Fruit fly (Drosophila melanogaster) whole organism, embryonic: Measurements from ENCODE around the gene Wdfy2.

Experiments used
- CG10209 ChIP-seq: fragments of 200-800 bp; sonication (Bioruptor generic); optimal IDR thresholded peaks from 3 replicates; lab custom pipeline; 2017; ENCODE audit warnings: missing biosample characterization, mild to moderate bottlenecking, missing genetic modification characterization, missing genetic modification reagents
- CG10431 ChIP-seq: fragments of 200-800 bp; sonication (Bioruptor generic); optimal IDR thresholded peaks from 3 replicates; lab custom pipeline; 2018; ENCODE audit warnings: missing biosample characterization, mild to moderate bottlenecking, missing genetic modification characterization
- CG11504 ChIP-seq: fragments of 200-800 bp; sonication (Bioruptor generic); optimal IDR thresholded peaks from 3 replicates; lab custom pipeline; 2019; ENCODE audit warnings: missing biosample characterization, mild to moderate bottlenecking, missing genetic modification characterization, moderate library complexity
- CG13123 ChIP-seq: fragments of 200-800 bp; sonication (Bioruptor generic); optimal IDR thresholded peaks from 2 replicates; lab custom pipeline; 2016; ENCODE audit warnings: missing biosample characterization, missing genetic modification characterization
- CG18011 ChIP-seq: fragments of 200-800 bp; sonication (Bioruptor generic); optimal IDR thresholded peaks from 2 replicates; lab custom pipeline; 2017; ENCODE audit warnings: missing biosample characterization, missing genetic modification characterization, mild to moderate bottlenecking, moderate library complexity, missing genotype
- CG2712 ChIP-seq: fragments of 200-800 bp; optimal IDR thresholded peaks from 3 replicates; lab custom pipeline; 2019; ENCODE audit warnings: missing biosample characterization, mild to moderate bottlenecking, missing genetic modification characterization, moderate library complexity
- CG32532 ChIP-seq: fragments of 200-800 bp; sonication (Bioruptor generic); IDR thresholded peaks from 2 replicates; pipeline ENCODE4 v1.3.6; 2022; ENCODE audit warnings: missing biosample characterization, missing genetic modification characterization
- CG32772 ChIP-seq: fragments of 200-800 bp; sonication (Bioruptor generic); IDR thresholded peaks from 2 replicates; pipeline ENCODE4 v1.3.6; 2022; ENCODE audit warnings: missing biosample characterization, missing genetic modification characterization
- CG3726 ChIP-seq: fragments of 200-800 bp; sonication (Bioruptor generic); IDR thresholded peaks from 3 replicates; pipeline ENCODE4, ENCODE4 v1.3.6; 2022; ENCODE audit warnings: missing biosample characterization, missing genetic modification characterization
- CG3995 ChIP-seq: fragments of 200-800 bp; sonication (Bioruptor generic); optimal IDR thresholded peaks from 3 replicates; lab custom pipeline; 2016; ENCODE audit warnings: missing biosample characterization, missing genetic modification characterization
- CG4424 ChIP-seq: fragments of 200-800 bp; sonication (Bioruptor generic); optimal IDR thresholded peaks from 3 replicates; lab custom pipeline; 2016; ENCODE audit warnings: missing biosample characterization, missing genetic modification characterization
- CG4617 ChIP-seq: fragments of 200-800 bp; sonication (Bioruptor generic); optimal IDR thresholded peaks from 3 replicates; lab custom pipeline; 2016; ENCODE audit warnings: missing biosample characterization, missing genetic modification characterization, borderline replicate concordance
- CG7357 ChIP-seq: fragments of 200-800 bp; sonication (Bioruptor generic); IDR thresholded peaks from 3 replicates; pipeline ENCODE4 v1.3.6; 2022; ENCODE audit warnings: missing biosample characterization, missing genetic modification characterization
- CG7372 ChIP-seq: fragments of 200-800 bp; sonication (Bioruptor generic); IDR thresholded peaks from 2 replicates; pipeline ENCODE4 v1.3.6; 2022; ENCODE audit warnings: missing biosample characterization, missing genetic modification characterization
- CG8089 ChIP-seq: fragments of 200-800 bp; sonication (Bioruptor generic); optimal IDR thresholded peaks from 3 replicates; lab custom pipeline; 2016; ENCODE audit warnings: missing biosample characterization, missing genetic modification characterization
- CG8281 ChIP-seq: fragments of 200-800 bp; sonication (Bioruptor generic); optimal IDR thresholded peaks from 2 replicates; lab custom pipeline; 2018; ENCODE audit warnings: missing biosample characterization, mild to moderate bottlenecking, missing genetic modification characterization, moderate library complexity
- CG8290 ChIP-seq, 3 experiments: fragments of 200-800 bp; sonication (Bioruptor generic); optimal IDR thresholded peaks; 2 replicates each; lab custom pipeline; 2016 to 2019; ENCODE audit warnings: missing biosample characterization in 3 of 3, missing genetic modification characterization in 3 of 3, mild to moderate bottlenecking in 2 of 3, moderate library complexity in 1 of 3
- CG8944 ChIP-seq: fragments of 200-800 bp; sonication (Bioruptor generic); optimal IDR thresholded peaks from 3 replicates; lab custom pipeline; 2016; ENCODE audit warnings: missing biosample characterization, missing genetic modification characterization
- CkIIα-i1 ChIP-seq: fragments of 200-800 bp; sonication (Bioruptor generic); IDR thresholded peaks from 2 replicates; pipeline ENCODE4 v1.3.6; 2022; ENCODE audit warnings: missing biosample characterization, missing genetic modification characterization
- Dref ChIP-seq: fragments of 200-800 bp; sonication (Bioruptor generic); IDR thresholded peaks from 2 replicates; pipeline ENCODE4 v1.3.6; 2022; ENCODE audit warnings: missing biosample characterization, missing genetic modification characterization
- Fer2 ChIP-seq: fragments of 200-800 bp; sonication (Bioruptor generic); optimal IDR thresholded peaks from 2 replicates; lab custom pipeline; 2018; ENCODE audit warnings: missing biosample characterization, mild to moderate bottlenecking, missing genetic modification characterization, moderate library complexity
- Fer3 ChIP-seq: fragments of 200-800 bp; sonication (Bioruptor generic); optimal IDR thresholded peaks from 2 replicates; lab custom pipeline; 2018; ENCODE audit warnings: missing biosample characterization, mild to moderate bottlenecking, missing genetic modification characterization, moderate library complexity
- GATAe ChIP-seq: fragments of 200-800 bp; sonication (Bioruptor generic); conservative IDR thresholded peaks from 2 replicates; pipeline ENCODE4 v1.3.6; 2022; ENCODE audit warnings: missing biosample characterization, missing genetic modification characterization
- HLH3B ChIP-seq: fragments of 200-800 bp; sonication (Bioruptor generic); IDR thresholded peaks from 2 replicates; pipeline ENCODE4 v1.3.6; 2022; ENCODE audit warnings: missing biosample characterization, missing genetic modification characterization
- Hr3 ChIP-seq: fragments of 200-800 bp; sonication (Bioruptor generic); optimal IDR thresholded peaks from 3 replicates; lab custom pipeline; 2016; ENCODE audit warnings: missing biosample characterization, missing genetic modification characterization
- Lim3 ChIP-seq: fragments of 200-800 bp; sonication (Bioruptor generic); IDR thresholded peaks from 2 replicates; pipeline ENCODE4 v1.3.6; 2022; ENCODE audit warnings: missing biosample characterization, missing genetic modification characterization
- Mes4 ChIP-seq: fragments of 200-800 bp; sonication (Bioruptor generic); optimal IDR thresholded peaks from 2 replicates; lab custom pipeline; 2016; ENCODE audit warnings: missing biosample characterization, missing genetic modification characterization
- NC2β ChIP-seq: fragments of 200-800 bp; sonication (Bioruptor generic); optimal IDR thresholded peaks from 2 replicates; lab custom pipeline; 2016; ENCODE audit warnings: missing biosample characterization, missing genetic modification characterization
- Scr ChIP-seq: fragments of 200-800 bp; sonication (Bioruptor generic); IDR thresholded peaks from 2 replicates; pipeline ENCODE4 v1.3.6; 2022; ENCODE audit warnings: missing biosample characterization, missing genetic modification characterization; ENCODE audit not compliant: partially characterized antibody
- Usf ChIP-seq: fragments of 200-800 bp; sonication (Bioruptor generic); optimal IDR thresholded peaks from 2 replicates; lab custom pipeline; 2017; ENCODE audit warnings: missing genotype, missing biosample characterization, missing genetic modification characterization
- cg ChIP-seq: fragments of 200-800 bp; sonication (Bioruptor generic); optimal IDR thresholded peaks from 3 replicates; lab custom pipeline; 2019; ENCODE audit warnings: missing biosample characterization, mild to moderate bottlenecking, missing genetic modification characterization, moderate library complexity
- chif ChIP-seq, 2 experiments: fragments of 200-800 bp; sonication (Bioruptor generic); optimal IDR thresholded peaks; 3 replicates each; lab custom pipeline; 2016; ENCODE audit warnings: missing biosample characterization in 2 of 2, missing genetic modification characterization in 2 of 2
- dimm ChIP-seq: fragments of 200-800 bp; sonication (Bioruptor generic); IDR thresholded peaks from 2 replicates; pipeline ENCODE4 v1.3.6; 2022; ENCODE audit warnings: missing biosample characterization, missing genetic modification characterization
- dysf ChIP-seq: fragments of 200-800 bp; sonication (Bioruptor generic); IDR thresholded peaks from 3 replicates; pipeline ENCODE4 v1.3.6; 2022; ENCODE audit warnings: missing biosample characterization, missing genetic modification characterization
- eve ChIP-seq, 2 experiments: fragments of >200 bp; optimal IDR thresholded peaks; 2 replicates each; lab custom pipeline; 2017; ENCODE audit warnings: missing biosample characterization in 2 of 2, missing genetic modification characterization in 2 of 2
- fd102C ChIP-seq: fragments of 200-800 bp; sonication (Bioruptor generic); optimal IDR thresholded peaks from 2 replicates; lab custom pipeline; 2018; ENCODE audit warnings: missing biosample characterization, mild to moderate bottlenecking, missing genetic modification characterization, moderate library complexity
- gro ChIP-seq: fragments of 200-800 bp; sonication (Bioruptor generic); optimal IDR thresholded peaks from 2 replicates; lab custom pipeline; 2016; ENCODE audit warnings: missing biosample characterization, missing genetic modification characterization
- gt ChIP-seq: fragments of 200-800 bp; sonication (Bioruptor generic); IDR thresholded peaks from 2 replicates; pipeline ENCODE4 v1.3.6; 2022; ENCODE audit warnings: missing biosample characterization, missing genetic modification characterization
- hth ChIP-seq: fragments of >200 bp; optimal IDR thresholded peaks from 2 replicates; lab custom pipeline; 2017; ENCODE audit warnings: inconsistent platforms
- otp ChIP-seq: fragments of 200-800 bp; sonication (Bioruptor generic); IDR thresholded peaks from 3 replicates; pipeline ENCODE4, ENCODE4 v1.3.6; 2022; ENCODE audit warnings: missing biosample characterization, missing genetic modification characterization
- rib ChIP-seq: fragments of 200-800 bp; sonication (Bioruptor generic); IDR thresholded peaks from 2 replicates; pipeline ENCODE4 v1.3.6; 2022; ENCODE audit warnings: missing biosample characterization, missing genetic modification characterization
- ro ChIP-seq: fragments of 200-800 bp; sonication (Bioruptor generic); IDR thresholded peaks from 2 replicates; pipeline ENCODE4 v1.3.6; 2022; ENCODE audit warnings: missing biosample characterization, missing genetic modification characterization
- row ChIP-seq: fragments of 200-800 bp; sonication (Bioruptor generic); IDR thresholded peaks from 3 replicates; pipeline ENCODE4 v1.3.6; 2022; ENCODE audit warnings: missing biosample characterization, missing genetic modification characterization
- run ChIP-seq: fragments of 200-800 bp; sonication (Bioruptor generic); optimal IDR thresholded peaks from 3 replicates; lab custom pipeline; 2018; ENCODE audit warnings: missing biosample characterization, mild to moderate bottlenecking, missing genetic modification characterization
- seq ChIP-seq: fragments of 200-800 bp; sonication (Bioruptor generic); IDR thresholded peaks from 2 replicates; pipeline ENCODE4 v1.3.6; 2022; ENCODE audit warnings: missing biosample characterization, missing genetic modification characterization
- sob ChIP-seq: fragments of 200-800 bp; sonication (Bioruptor generic); IDR thresholded peaks from 2 replicates; pipeline ENCODE4 v1.3.6; 2022; ENCODE audit warnings: missing biosample characterization, missing genetic modification characterization
- tap ChIP-seq: fragments of 200-800 bp; optimal IDR thresholded peaks from 3 replicates; lab custom pipeline; 2019; ENCODE audit warnings: missing biosample characterization, mild to moderate bottlenecking, missing genetic modification characterization, moderate library complexity
- tgo ChIP-seq: fragments of 200-800 bp; sonication (Bioruptor generic); IDR thresholded peaks from 3 replicates; pipeline ENCODE4 v1.3.6; 2022; ENCODE audit warnings: missing biosample characterization, missing genetic modification characterization
- toy ChIP-seq: fragments of 200-800 bp; sonication (Bioruptor generic); IDR thresholded peaks from 2 replicates; pipeline ENCODE4 v1.3.6; 2022; ENCODE audit warnings: missing biosample characterization, missing genetic modification characterization
- twi ChIP-seq: fragments of 200-800 bp; optimal IDR thresholded peaks from 2 replicates; lab custom pipeline; 2019; ENCODE audit warnings: missing biosample characterization, mild to moderate bottlenecking, missing genetic modification characterization, moderate library complexity
- unc-4 ChIP-seq: fragments of 200-800 bp; sonication (Bioruptor generic); IDR thresholded peaks from 2 replicates; pipeline ENCODE4 v1.3.6; 2022; ENCODE audit warnings: missing biosample characterization, missing genetic modification characterization; ENCODE audit not compliant: partially characterized antibody
- unpg ChIP-seq: fragments of 200-800 bp; sonication (Bioruptor generic); optimal IDR thresholded peaks from 3 replicates; lab custom pipeline; 2018; ENCODE audit warnings: missing biosample characterization, mild to moderate bottlenecking, missing genetic modification characterization, moderate library complexity

The Wdfy2 gene

DNA sequence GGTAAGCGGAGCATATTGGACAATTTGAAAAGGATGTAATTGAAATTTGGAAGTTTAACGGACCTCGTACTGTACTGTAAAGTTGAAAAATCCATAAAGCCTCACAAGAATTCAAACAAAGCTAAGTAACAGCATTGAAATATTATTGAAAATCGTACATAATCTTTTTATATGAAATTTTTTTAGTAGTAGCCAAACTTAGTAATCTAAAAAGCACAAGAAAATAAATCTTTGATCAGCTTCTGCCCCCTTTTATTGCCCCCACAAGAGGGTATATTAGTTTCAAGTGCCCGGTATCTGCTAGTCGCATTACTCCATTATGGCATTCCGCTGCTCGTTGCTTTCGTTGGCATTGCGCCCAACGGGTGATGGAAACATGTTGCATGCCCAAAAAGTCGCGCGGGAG is 43.8 kb downstream of the Wdfy2 start (continued):
- TF ChIP-seq unc-4 (no peak), dysf (peak; percentile 76), tgo (GFP tag; lab: Robert Waterston, UW) (peak; percentile 70), sob (peak; percentile 57), rib (no peak), CG18011 (GFP tag; lab: Kevin White, UChicago) (no peak), CG10209 (GFP tag; lab: Kevin White, UChicago) (peak; percentile 17), CG7357 (GFP tag; lab: Robert Waterston, UW) (peak; percentile 61; the same call in 2 of the 3 replicates), GATAe (GFP tag; lab: Robert Waterston, UW) (no peak), fd102C (GFP tag; lab: Kevin White, UChicago) (no peak), CG3726 (no peak), cg (GFP tag; lab: Kevin White, UChicago) (no peak), ro (no peak), CG4424 (peak; percentile 76), seq (no peak), Dref (GFP tag; lab: Robert Waterston, UW) (no peak), NC2β (peak; percentile 6), Lim3 (GFP tag; lab: Robert Waterston, UW) (no peak), CG32532 (GFP tag; lab: Robert Waterston, UW) (no peak; the same call in 1 of the 2 replicates), Fer3 (tag; lab: Kevin White, UChicago) (peak; percentile 40), HLH3B (GFP tag; lab: Robert Waterston, UW) (0 out of 2 replicates have a peak, but pooled peaks have one; percentile 15), run (tag; lab: Kevin White, UChicago) (no peak), gt (GFP tag; lab: Robert Waterston, UW) (no peak), hth (lab: Kevin White, UChicago) (no peak), toy (GFP tag; lab: Robert Waterston, UW) (no peak), CG2712 (tag; lab: Kevin White, UChicago) (peak; percentile 86), CG8281 (tag; lab: Kevin White, UChicago) (peak; percentile 23), Fer2 (no peak), unpg (peak; percentile 22), CG10431 (GFP tag; lab: Kevin White, UChicago) (no peak), CG11504 (tag; lab: Kevin White, UChicago) (peak; percentile 82), CG8944 (GFP tag; lab: Kevin White, UChicago) (peak; percentile 51), CG8290 (GFP tag; optimal IDR thresholded peaks at IDR 0.05; lab: Kevin White, UChicago) (no peak), CG8290 (tag; optimal IDR thresholded peaks at IDR 0.05; lab: Kevin White, UChicago) (no peak), chif (GFP tag; optimal IDR thresholded peaks at IDR 0.05; lab: Kevin White, UChicago) (peak; percentile 37 to 59), Hr3 (peak; percentile 63), Mes4 (peak; percentile 28), CG32772 (GFP tag; lab: Robert Waterston, UW) (no peak; the same call in 1 of the 2 replicates), CG7372 (no peak), tap (tag; lab: Kevin White, UChicago) (peak; percentile 46), row (GFP tag; lab: Robert Waterston, UW) (peak; percentile 75; the same call in 2 of the 3 replicates), CG4617 (no peak), CG13123 (GFP tag; lab: Kevin White, UChicago) (no peak), CkIIα-i1 (no peak), CG8089 (peak; percentile 22), eve (GFP tag; optimal IDR thresholded peaks at IDR 0.05; lab: Kevin White, UChicago) (peak in 1 of 2 experiments; percentile 87), otp (GFP tag; lab: Robert Waterston, UW) (no peak), twi (tag; lab: Kevin White, UChicago) (peak; percentile 17), dimm (GFP tag; lab: Robert Waterston, UW) (no peak), gro (GFP tag; lab: Kevin White, UChicago) (no peak), Usf (GFP tag; lab: Kevin White, UChicago) (peak; percentile 15), Scr (GFP tag; lab: Robert Waterston, UW) (no peak), CG3995 (GFP tag; lab: Kevin White, UChicago) (no peak)
